Fruit fly (Drosophila melanogaster): ENCODE results near the gene Hrb87F.
A peak's percentile ranks its signal among the peaks of the same experiment; 100 is the strongest.

Hrb87F gene

dm6 chr3R:13676137-13677086 is 16.1 kb upstream of the Hrb87F start, which contains the start of the genes Lkb1 and CG9588 (continued):
- peak; percentile 16 for TF ChIP-seq phol (tag; optimal IDR thresholded peaks at IDR 0.05)
- TF ChIP-seq wdn (GFP tag; IDR thresholded peaks at IDR 0.05): peak; percentile 67
- TF ChIP-seq nmo (GFP tag; optimal IDR thresholded peaks at IDR 0.05): peak; percentile 43
- TF ChIP-seq Poxn (GFP tag; IDR thresholded peaks at IDR 0.05): no peak
- peak; percentile 19 for TF ChIP-seq vfl (GFP tag; optimal IDR thresholded peaks at IDR 0.05)
- TF ChIP-seq CG8388 (GFP tag; optimal IDR thresholded peaks at IDR 0.05): peak; percentile 31
- peak; percentile 78 for TF ChIP-seq chm (GFP tag; IDR thresholded peaks at IDR 0.05)
- TF ChIP-seq peb (GFP tag; IDR thresholded peaks at IDR 0.05): peak; percentile 66
- 0 out of 2 replicates have a peak, but pooled peaks have one; percentile 16 for TF ChIP-seq GATAe (GFP tag; conservative IDR thresholded peaks at IDR 0.05)
- TF ChIP-seq ara (GFP tag; IDR thresholded peaks at IDR 0.05): peak; percentile 80
- TF ChIP-seq stwl (tag; optimal IDR thresholded peaks at IDR 0.05): peak; percentile 39
- TF ChIP-seq hkb (optimal IDR thresholded peaks at IDR 0.05): no peak
- TF ChIP-seq hkb (GFP tag; IDR thresholded peaks at IDR 0.05): peak; percentile 78
- TF ChIP-seq Doc3 (GFP tag; IDR thresholded peaks at IDR 0.05; ENCODE audit: partially characterized antibody): no peak
- peak; percentile 41 for TF ChIP-seq CG2116 (GFP tag; optimal IDR thresholded peaks at IDR 0.05)
- TF ChIP-seq CG4282 (GFP tag; optimal IDR thresholded peaks at IDR 0.05): no peak
- peak; percentile 83 for TF ChIP-seq Ptx1 (GFP tag; IDR thresholded peaks at IDR 0.05)
- TF ChIP-seq hbn (GFP tag; IDR thresholded peaks at IDR 0.05; ENCODE audit: partially characterized antibody): no peak
- TF ChIP-seq cg (GFP tag; optimal IDR thresholded peaks at IDR 0.05): no peak
- TF ChIP-seq CG3847 (GFP tag; IDR thresholded peaks at IDR 0.05): peak; percentile 54
- peak; percentile 35 for TF ChIP-seq HHEX (GFP tag; optimal IDR thresholded peaks at IDR 0.05)
- TF ChIP-seq Jarid2 (GFP tag; optimal IDR thresholded peaks at IDR 0.05): no peak
- no peak for TF ChIP-seq CG8478 (optimal IDR thresholded peaks at IDR 0.05)
- peak; percentile 72; the same call in 1 of the 3 replicates for TF ChIP-seq CG7357 (GFP tag; IDR thresholded peaks at IDR 0.05)
- no peak for TF ChIP-seq Opbp (GFP tag; IDR thresholded peaks at IDR 0.05; ENCODE audit: partially characterized antibody)
- TF ChIP-seq Hmr (GFP tag; optimal IDR thresholded peaks at IDR 0.05): peak; percentile 23
- TF ChIP-seq zfh2 (GFP tag; optimal IDR thresholded peaks at IDR 0.05): peak; percentile 65
- peak; percentile 18; the same call in 1 of the 2 replicates for TF ChIP-seq sim (GFP tag; IDR thresholded peaks at IDR 0.05)
- TF ChIP-seq CG10321 (GFP tag; IDR thresholded peaks at IDR 0.05): peak; percentile 40; the same call in 1 of the 2 replicates
- TF ChIP-seq fd64A (GFP tag; optimal IDR thresholded peaks at IDR 0.05): no peak
- TF ChIP-seq Mrtf (GFP tag; IDR thresholded peaks at IDR 0.05): peak; percentile 69
- TF ChIP-seq lov (optimal IDR thresholded peaks at IDR 0.05): no peak
- peak; percentile 75; the same call in 2 of the 3 replicates for TF ChIP-seq lov (GFP tag; IDR thresholded peaks at IDR 0.05)
- no peak for TF ChIP-seq CG30020 (tag; optimal IDR thresholded peaks at IDR 0.05)
- TF ChIP-seq CG11560 (tag; IDR thresholded peaks at IDR 0.05): peak; percentile 63; the same call in 1 of the 3 replicates
- TF ChIP-seq CG32772 (GFP tag; IDR thresholded peaks at IDR 0.05): peak; percentile 66
- TF ChIP-seq CG9797 (GFP tag; optimal IDR thresholded peaks at IDR 0.05): peak; percentile 79
- TF ChIP-seq croc (GFP tag; conservative IDR thresholded peaks at IDR 0.05): no peak; the same call in 2 of the 3 replicates
- TF ChIP-seq ham (GFP tag; IDR thresholded peaks at IDR 0.05): 0 out of 2 replicates have a peak, but pooled peaks have one; percentile 56
- TF ChIP-seq CG6683 (GFP tag; optimal IDR thresholded peaks at IDR 0.05): no peak
- TF ChIP-seq CG17328 (GFP tag; IDR thresholded peaks at IDR 0.05): peak; percentile 83
- peak; percentile 32 for TF ChIP-seq Sry-δ (GFP tag; optimal IDR thresholded peaks at IDR 0.05)
- no peak for TF ChIP-seq CG31388 (GFP tag; optimal IDR thresholded peaks at IDR 0.05)
- TF ChIP-seq CG34224 (GFP tag; IDR thresholded peaks at IDR 0.05; ENCODE audit: partially characterized antibody): no peak
- no peak for TF ChIP-seq usp (GFP tag; optimal IDR thresholded peaks at IDR 0.05)
- TF ChIP-seq Max (GFP tag; optimal IDR thresholded peaks at IDR 0.05): peak; percentile 3
- TF ChIP-seq amos (GFP tag; IDR thresholded peaks at IDR 0.05; ENCODE audit: partially characterized antibody): peak; percentile 23; the same call in 1 of the 2 replicates
- no peak for TF ChIP-seq CG18011 (GFP tag; optimal IDR thresholded peaks at IDR 0.05)
- TF ChIP-seq tio (GFP tag; optimal IDR thresholded peaks at IDR 0.05): no peak
